Worm (Caenorhabditis elegans): ENCODE measurements around the gene C04G6.6.

DNA sequence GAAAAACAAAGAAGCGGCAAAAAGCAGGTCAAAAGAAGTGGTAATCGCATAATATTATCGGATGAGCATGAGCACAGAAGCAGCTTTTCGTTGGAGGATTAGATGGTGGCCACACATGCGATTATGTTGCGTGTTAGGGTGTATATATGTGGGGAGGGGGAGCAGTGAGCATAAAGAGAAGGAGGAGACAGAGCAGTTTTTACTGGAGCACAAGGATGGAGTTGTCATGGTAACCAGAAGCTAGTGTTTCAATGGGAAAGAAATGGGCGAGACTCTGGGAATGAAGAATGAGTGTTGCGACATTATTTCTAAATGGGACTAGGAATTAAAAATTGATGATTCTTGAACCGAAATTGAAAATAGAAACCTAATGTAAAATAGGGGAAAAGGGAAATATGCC is 31.6 kb downstream of the C04G6.6 start, which contains the start of gene C27A2.8:
- no peak for TF ChIP-seq ZK546.5 (tag; optimal IDR thresholded peaks at IDR 0.05)
- no peak for TF ChIP-seq unc-39 (tag; optimal IDR thresholded peaks at IDR 0.05)
- TF ChIP-seq lin-15B (tag; optimal IDR thresholded peaks at IDR 0.05), result no peak
- no peak for TF ChIP-seq R02D3.7 (tag; optimal IDR thresholded peaks at IDR 0.05)
- TF ChIP-seq snpc-4 (tag; optimal IDR thresholded peaks at IDR 0.05), result no peak
- no peak for TF ChIP-seq fkh-10 (GFP tag; optimal IDR thresholded peaks at IDR 0.05)
- no peak for TF ChIP-seq mdl-1 (tag; optimal IDR thresholded peaks at IDR 0.05)
- no peak for TF ChIP-seq nhr-25 (tag; optimal IDR thresholded peaks at IDR 0.05)
- no peak for TF ChIP-seq tbx-2 (tag; optimal IDR thresholded peaks at IDR 0.05)
- no peak for TF ChIP-seq egl-27 (tag; optimal IDR thresholded peaks at IDR 0.05)
